Fruit fly (Drosophila melanogaster) whole organism, embryonic: ENCODE data around the gene CG42815.

ENCODE experiments used
- ATbp ChIP-seq: fragments of 200-800 bp; sonication (Bioruptor generic); optimal IDR thresholded peaks from 2 replicates; lab custom pipeline; 2017; ENCODE audit warnings: missing biosample characterization, mild to moderate bottlenecking, missing genetic modification characterization, missing genetic modification reagents
- Asciz ChIP-seq: fragments of 200-800 bp; sonication (Bioruptor generic); optimal IDR thresholded peaks from 2 replicates; lab custom pipeline; 2017; ENCODE audit warnings: missing biosample characterization, mild to moderate bottlenecking, missing genetic modification characterization, missing genetic modification reagents
- C15 ChIP-seq: fragments of 200-800 bp; sonication (Bioruptor generic); IDR thresholded peaks from 3 replicates; pipeline ENCODE4 v1.3.6; 2022; ENCODE audit warnings: missing biosample characterization, missing genetic modification characterization
- CG10431 ChIP-seq: fragments of 200-800 bp; sonication (Bioruptor generic); optimal IDR thresholded peaks from 3 replicates; lab custom pipeline; 2018; ENCODE audit warnings: missing biosample characterization, mild to moderate bottlenecking, missing genetic modification characterization
- CG11560 ChIP-seq: fragments of 200-800 bp; sonication (Bioruptor generic); IDR thresholded peaks from 3 replicates; pipeline ENCODE4 v1.3.6; 2022; ENCODE audit warnings: missing biosample characterization, missing genetic modification characterization
- CG12071 ChIP-seq: fragments of 200-800 bp; sonication (Bioruptor generic); optimal IDR thresholded peaks from 3 replicates; lab custom pipeline; 2018; ENCODE audit warnings: missing biosample characterization, mild to moderate bottlenecking, missing genetic modification characterization
- CG12299 ChIP-seq: fragments of 200-800 bp; sonication (Bioruptor generic); optimal IDR thresholded peaks from 2 replicates; lab custom pipeline; 2018; ENCODE audit warnings: missing biosample characterization, mild to moderate bottlenecking, missing genetic modification characterization
- CG12659 ChIP-seq: fragments of 200-800 bp; sonication (Bioruptor generic); optimal IDR thresholded peaks from 3 replicates; lab custom pipeline; 2017; ENCODE audit warnings: mild to moderate bottlenecking, missing biosample characterization, missing genetic modification reagents, missing genetic modification characterization
- CG13296 ChIP-seq: fragments of 200-800 bp; sonication (Bioruptor generic); optimal IDR thresholded peaks from 3 replicates; lab custom pipeline; 2018; ENCODE audit warnings: missing biosample characterization, mild to moderate bottlenecking, missing genetic modification characterization
- CG14441 ChIP-seq: fragments of 200-800 bp; sonication (Bioruptor generic); IDR thresholded peaks from 2 replicates; pipeline ENCODE4 v1.3.6; 2022; ENCODE audit warnings: missing biosample characterization, missing genetic modification characterization
- CG17328 ChIP-seq: fragments of 200-800 bp; sonication (Bioruptor generic); IDR thresholded peaks from 2 replicates; pipeline ENCODE4 v1.3.6; 2022; ENCODE audit warnings: missing biosample characterization, missing genetic modification characterization
- CG2116 ChIP-seq: fragments of 200-800 bp; sonication (Bioruptor generic); optimal IDR thresholded peaks from 3 replicates; lab custom pipeline; 2018; ENCODE audit warnings: missing biosample characterization, mild to moderate bottlenecking, missing genetic modification characterization
- CG3726 ChIP-seq: fragments of 200-800 bp; sonication (Bioruptor generic); IDR thresholded peaks from 3 replicates; pipeline ENCODE4, ENCODE4 v1.3.6; 2022; ENCODE audit warnings: missing biosample characterization, missing genetic modification characterization
- CG5245 ChIP-seq: fragments of 200-800 bp; sonication (Bioruptor generic); optimal IDR thresholded peaks from 3 replicates; lab custom pipeline; 2016; ENCODE audit warnings: missing biosample characterization, missing genetic modification characterization
- CG7271 ChIP-seq: fragments of 200-800 bp; sonication (Bioruptor generic); optimal IDR thresholded peaks from 2 replicates; lab custom pipeline; 2018; ENCODE audit warnings: missing biosample characterization, mild to moderate bottlenecking, missing genetic modification characterization, moderate library complexity
- CG7963 ChIP-seq: fragments of 200-800 bp; sonication (Bioruptor generic); IDR thresholded peaks from 3 replicates; pipeline ENCODE4 v1.3.6; 2022; ENCODE audit warnings: missing biosample characterization, missing genetic modification characterization; ENCODE audit not compliant: partially characterized antibody
- CG8089 ChIP-seq: fragments of 200-800 bp; sonication (Bioruptor generic); optimal IDR thresholded peaks from 3 replicates; lab custom pipeline; 2016; ENCODE audit warnings: missing biosample characterization, missing genetic modification characterization
- Eip74EF ChIP-seq, 2 experiments: fragments of 200-800 bp in 1 of 2; fragments of >200 bp in 1 of 2; sonication (Bioruptor generic) in 1 of 2; optimal IDR thresholded peaks; 2 replicates each; lab custom pipeline; 2017 to 2019; ENCODE audit warnings: missing biosample characterization in 2 of 2, missing genetic modification characterization in 2 of 2, mild to moderate bottlenecking in 1 of 2, moderate library complexity in 1 of 2
- Ets65A ChIP-seq: fragments of 200-800 bp; sonication (Bioruptor generic); peaks from one replicate; lab custom pipeline; 2016; ENCODE audit warnings: missing biosample characterization, missing genetic modification characterization
- Hr51 ChIP-seq, 2 experiments: fragments of 200-800 bp; sonication (Bioruptor generic); optimal IDR thresholded peaks; 2 replicates in 1 of 2; 3 replicates in 1 of 2; lab custom pipeline; 2016 to 2018; ENCODE audit warnings: missing biosample characterization in 2 of 2, missing genetic modification characterization in 2 of 2, mild to moderate bottlenecking in 1 of 2, moderate library complexity in 1 of 2
- Hr78 ChIP-seq, 2 experiments: fragments of 200-800 bp in 1 of 2; fragments of >200 bp in 1 of 2; sonication (Bioruptor generic) in 1 of 2; optimal IDR thresholded peaks; 2 replicates each; lab custom pipeline; 2017 to 2019; ENCODE audit warnings: missing biosample characterization in 2 of 2, missing genetic modification characterization in 2 of 2, mild to moderate bottlenecking in 1 of 2, moderate library complexity in 1 of 2
- Kr ChIP-seq: fragments of 200-800 bp; sonication (Bioruptor generic); optimal IDR thresholded peaks from 2 replicates; lab custom pipeline; 2017; ENCODE audit warnings: missing biosample characterization, mild to moderate bottlenecking, missing genetic modification characterization
- Lpt ChIP-seq: fragments of >200 bp; optimal IDR thresholded peaks from 2 replicates; lab custom pipeline; 2018; ENCODE audit warnings: missing biosample characterization, missing genetic modification characterization
- MBD-R2 ChIP-seq: fragments of 200-800 bp; sonication (Bioruptor generic); IDR thresholded peaks from 2 replicates; pipeline ENCODE4 v1.3.6; 2022; ENCODE audit warnings: missing biosample characterization, missing genetic modification characterization
- Meics ChIP-seq: fragments of 200-800 bp; sonication (Bioruptor generic); optimal IDR thresholded peaks from 2 replicates; lab custom pipeline; 2017; ENCODE audit warnings: missing biosample characterization, mild to moderate bottlenecking, missing genetic modification characterization
- NFAT ChIP-seq: fragments of 200-800 bp; sonication (Bioruptor generic); IDR thresholded peaks from 2 replicates; pipeline ENCODE4 v1.3.6; 2022; ENCODE audit warnings: missing biosample characterization, missing genetic modification characterization
- Rfx ChIP-seq: fragments of 200-800 bp; sonication (Bioruptor generic); IDR thresholded peaks from 2 replicates; pipeline ENCODE4 v1.3.6; 2022; ENCODE audit warnings: missing biosample characterization, missing genetic modification characterization
- Sox100B ChIP-seq: fragments of 200-800 bp; sonication (Bioruptor generic); optimal IDR thresholded peaks from 3 replicates; lab custom pipeline; 2018; ENCODE audit warnings: missing biosample characterization, mild to moderate bottlenecking, missing genetic modification characterization
- Usf ChIP-seq: fragments of 200-800 bp; sonication (Bioruptor generic); optimal IDR thresholded peaks from 2 replicates; lab custom pipeline; 2017; ENCODE audit warnings: missing genotype, missing biosample characterization, missing genetic modification characterization
- ara ChIP-seq: fragments of 200-800 bp; sonication (Bioruptor generic); IDR thresholded peaks from 2 replicates; pipeline ENCODE4 v1.3.6; 2022; ENCODE audit warnings: missing biosample characterization, missing genetic modification characterization
- crc ChIP-seq: fragments of 200-800 bp; sonication (Bioruptor generic); optimal IDR thresholded peaks from 2 replicates; lab custom pipeline; 2016; ENCODE audit warnings: missing biosample characterization, missing genetic modification characterization
- crol ChIP-seq: fragments of 200-800 bp; sonication (Bioruptor generic); IDR thresholded peaks from 2 replicates; pipeline ENCODE4 v1.3.6; 2022; ENCODE audit warnings: missing biosample characterization, missing genetic modification characterization
- crp ChIP-seq, 2 experiments: fragments of 200-800 bp; sonication (Bioruptor generic); optimal IDR thresholded peaks; 2 replicates in 1 of 2; 3 replicates in 1 of 2; lab custom pipeline; 2017; ENCODE audit warnings: missing biosample characterization in 2 of 2, missing genetic modification characterization in 2 of 2, mild to moderate bottlenecking in 1 of 2, moderate library complexity in 1 of 2
- danr ChIP-seq: fragments of 200-800 bp; sonication (Bioruptor generic); IDR thresholded peaks from 2 replicates; pipeline ENCODE4 v1.3.6; 2022; ENCODE audit warnings: missing biosample characterization, missing genetic modification characterization
- dmrt99B ChIP-seq: fragments of 200-800 bp; sonication (Bioruptor generic); optimal IDR thresholded peaks from 2 replicates; lab custom pipeline; 2018; ENCODE audit warnings: missing biosample characterization, mild to moderate bottlenecking, missing genetic modification characterization, moderate library complexity
- eyg ChIP-seq: fragments of 200-800 bp; sonication (Bioruptor generic); optimal IDR thresholded peaks from 3 replicates; lab custom pipeline; 2016; ENCODE audit warnings: missing biosample characterization, missing genetic modification characterization
- ind ChIP-seq: fragments of 200-800 bp; sonication (Bioruptor generic); optimal IDR thresholded peaks from 3 replicates; lab custom pipeline; 2016; ENCODE audit warnings: missing biosample characterization, missing genetic modification characterization
- lab ChIP-seq: fragments of 200-800 bp; sonication (Bioruptor generic); optimal IDR thresholded peaks from 3 replicates; lab custom pipeline; 2017; ENCODE audit warnings: missing biosample characterization, missing genetic modification characterization, mild to moderate bottlenecking, moderate library complexity, missing genetic modification reagents
- nmo ChIP-seq: fragments of 200-800 bp; sonication (Bioruptor generic); optimal IDR thresholded peaks from 2 replicates; lab custom pipeline; 2018; ENCODE audit warnings: missing biosample characterization, mild to moderate bottlenecking, missing genetic modification characterization, moderate library complexity
- pum ChIP-seq: fragments of 200-800 bp; sonication (Bioruptor generic); optimal IDR thresholded peaks from 2 replicates; lab custom pipeline; 2016; ENCODE audit warnings: missing biosample characterization, missing genetic modification characterization
- sens ChIP-seq: fragments of 200-800 bp; sonication (Bioruptor generic); peaks from one replicate; lab custom pipeline; 2016; ENCODE audit warnings: missing biosample characterization, missing genetic modification characterization
- sima ChIP-seq: fragments of 200-800 bp; sonication (Bioruptor generic); optimal IDR thresholded peaks from 2 replicates; lab custom pipeline; 2016; ENCODE audit warnings: missing biosample characterization, missing genetic modification characterization
- sob ChIP-seq: fragments of 200-800 bp; sonication (Bioruptor generic); IDR thresholded peaks from 2 replicates; pipeline ENCODE4 v1.3.6; 2022; ENCODE audit warnings: missing biosample characterization, missing genetic modification characterization
- stwl ChIP-seq: fragments of 200-800 bp; sonication (Bioruptor generic); optimal IDR thresholded peaks from 3 replicates; lab custom pipeline; 2018; ENCODE audit warnings: missing biosample characterization, mild to moderate bottlenecking, missing genetic modification characterization, moderate library complexity
- sug ChIP-seq: fragments of 200-800 bp; optimal IDR thresholded peaks from 2 replicates; lab custom pipeline; 2019; ENCODE audit warnings: missing biosample characterization, mild to moderate bottlenecking, missing genetic modification characterization, moderate library complexity
- tna ChIP-seq: fragments of 200-800 bp; sonication (Bioruptor generic); IDR thresholded peaks from 2 replicates; pipeline ENCODE4 v1.3.6; 2022; ENCODE audit warnings: missing biosample characterization, missing genetic modification characterization; ENCODE audit not compliant: partially characterized antibody
- trh ChIP-seq: fragments of 200-800 bp; sonication (Bioruptor generic); optimal IDR thresholded peaks from 2 replicates; lab custom pipeline; 2016; ENCODE audit warnings: missing biosample characterization, missing genetic modification characterization
- vfl ChIP-seq: fragments of 200-800 bp; sonication (Bioruptor generic); optimal IDR thresholded peaks from 2 replicates; lab custom pipeline; 2016; ENCODE audit warnings: missing biosample characterization, missing genetic modification characterization

CG42815 gene

dm6 chr3L:17808597-17809213, 17.4 kb upstream of the CG42815 start, which contains the start of gene CG32191 (continued):
- TF ChIP-seq ATbp (peak; percentile 70), Hr78 (GFP tag; optimal IDR thresholded peaks at IDR 0.05; lab: Kevin White, UChicago) (no peak), eyg (GFP tag; lab: Kevin White, UChicago) (no peak), CG13296 (peak; percentile 38), Rfx (peak; percentile 18; the same call in 1 of the 2 replicates), CG12299 (no peak), sug (peak; percentile 29), Asciz (GFP tag; lab: Kevin White, UChicago) (peak; percentile 52), Hr51 (GFP tag; optimal IDR thresholded peaks at IDR 0.05; lab: Kevin White, UChicago) (no peak), CG12071 (GFP tag; lab: Kevin White, UChicago) (peak; percentile 32)

- TF ChIP-seq CG14441 (GFP tag; lab: Robert Waterston, UW), result no peak
- no peak for TF ChIP-seq pum (GFP tag; lab: Kevin White, UChicago)
- no peak for TF ChIP-seq Kr
- TF ChIP-seq dmrt99B (tag; lab: Kevin White, UChicago), result no peak
- TF ChIP-seq CG2116 (GFP tag; lab: Kevin White, UChicago), result no peak
- TF ChIP-seq sima (GFP tag; lab: Kevin White, UChicago), result no peak
- no peak for TF ChIP-seq CG17328 (GFP tag; lab: Robert Waterston, UW)
- no peak for TF ChIP-seq vfl (GFP tag; lab: Kevin White, UChicago)
- 0 out of 2 replicates have a peak, but pooled peaks have one; percentile 10 for TF ChIP-seq MBD-R2
- no peak for TF ChIP-seq CG12071 (GFP tag; lab: Kevin White, UChicago)
- no peak for TF ChIP-seq trh
- no peak for TF ChIP-seq CG5245
- TF ChIP-seq danr, result no peak
- TF ChIP-seq Ets65A, result peak; percentile 16
- no peak for TF ChIP-seq Usf (GFP tag; lab: Kevin White, UChicago)
- no peak for TF ChIP-seq CG10431 (GFP tag; lab: Kevin White, UChicago)
- no peak for TF ChIP-seq tna (GFP tag; lab: Robert Waterston, UW)
- TF ChIP-seq crp (GFP tag; optimal IDR thresholded peaks at IDR 0.05; lab: Kevin White, UChicago), result peak in 1 of 2 experiments; percentile 59
- no peak for TF ChIP-seq CG7963
- TF ChIP-seq C15 (GFP tag; lab: Robert Waterston, UW), result no peak
- no peak for TF ChIP-seq nmo (GFP tag; lab: Kevin White, UChicago)
- TF ChIP-seq stwl (tag; lab: Kevin White, UChicago), result peak; percentile 7
- TF ChIP-seq Eip74EF (GFP tag; optimal IDR thresholded peaks at IDR 0.05; lab: Kevin White, UChicago), result no peak
- no peak for TF ChIP-seq crol
- TF ChIP-seq lab (GFP tag; lab: Kevin White, UChicago), result no peak
- no peak for TF ChIP-seq CG7271 (tag; lab: Kevin White, UChicago)
- TF ChIP-seq Sox100B (GFP tag; lab: Kevin White, UChicago), result no peak
- TF ChIP-seq sens, result peak; percentile 3
- no peak for TF ChIP-seq CG12659
- TF ChIP-seq NFAT (GFP tag; lab: Robert Waterston, UW), result no peak
- no peak for TF ChIP-seq ind (GFP tag; lab: Kevin White, UChicago)
- TF ChIP-seq CG8089 (GFP tag; lab: Kevin White, UChicago), result no peak
- no peak for TF ChIP-seq Lpt
- no peak for TF ChIP-seq sob
- TF ChIP-seq ara, result no peak
- TF ChIP-seq CG11560, result no peak
- no peak for TF ChIP-seq Meics (GFP tag; lab: Kevin White, UChicago)
- no peak for TF ChIP-seq crc (GFP tag; lab: Kevin White, UChicago)
- no peak for TF ChIP-seq CG3726 (GFP tag; lab: Robert Waterston, UW)
Observed at dm6 chr3L:17806357-17807025, 15.2 kb upstream of the CG42815 start, which contains the start of gene CG32187. TSS of gene CG32187 (minus strand) at chr3L:17806365.
